Fruit fly (Drosophila melanogaster) whole organism, embryonic: Measurements from ENCODE around the gene Doa.

Experiments
- Abd-B ChIP-seq: fragments of 200-800 bp; sonication (Bioruptor generic); optimal IDR thresholded peaks from 2 replicates; lab custom pipeline; 2018; ENCODE audit warnings: missing biosample characterization, mild to moderate bottlenecking, missing genetic modification characterization, moderate library complexity
- CG10366 ChIP-seq: fragments of 200-800 bp; sonication (Bioruptor generic); IDR thresholded peaks from 2 replicates; pipeline ENCODE4 v1.3.6; 2022; ENCODE audit warnings: missing biosample characterization, missing genetic modification characterization
- CG10979 ChIP-seq: fragments of 200-800 bp; sonication (Bioruptor generic); optimal IDR thresholded peaks from 2 replicates; lab custom pipeline; 2018; ENCODE audit warnings: missing biosample characterization, mild to moderate bottlenecking, missing genetic modification characterization, moderate library complexity
- CG11247 ChIP-seq: fragments of 200-800 bp; sonication (Bioruptor generic); IDR thresholded peaks from 2 replicates; pipeline ENCODE4 v1.3.6; 2022; ENCODE audit warnings: missing biosample characterization, missing genetic modification characterization
- CG11560 ChIP-seq: fragments of 200-800 bp; sonication (Bioruptor generic); IDR thresholded peaks from 3 replicates; pipeline ENCODE4 v1.3.6; 2022; ENCODE audit warnings: missing biosample characterization, missing genetic modification characterization
- CG12104 ChIP-seq: fragments of 200-800 bp; sonication (Bioruptor generic); optimal IDR thresholded peaks from 3 replicates; lab custom pipeline; 2016; ENCODE audit warnings: missing biosample characterization, missing genetic modification characterization
- CG12155 ChIP-seq: fragments of 200-800 bp; sonication (Bioruptor generic); optimal IDR thresholded peaks from 3 replicates; lab custom pipeline; 2016; ENCODE audit warnings: missing biosample characterization, missing genetic modification characterization
- CG16813 ChIP-seq: fragments of 200-800 bp; sonication (Bioruptor generic); IDR thresholded peaks from 3 replicates; pipeline ENCODE4 v1.3.6; 2022; ENCODE audit warnings: missing biosample characterization, missing genetic modification characterization; ENCODE audit not compliant: partially characterized antibody
- CG18011 ChIP-seq: fragments of 200-800 bp; sonication (Bioruptor generic); optimal IDR thresholded peaks from 2 replicates; lab custom pipeline; 2017; ENCODE audit warnings: missing biosample characterization, missing genetic modification characterization, mild to moderate bottlenecking, moderate library complexity, missing genotype
- CG2199 ChIP-seq: fragments of 200-800 bp; sonication (Bioruptor generic); IDR thresholded peaks from 3 replicates; pipeline ENCODE4 v1.3.6; 2022; ENCODE audit warnings: missing biosample characterization, missing genetic modification characterization
- CG30431 ChIP-seq: fragments of 200-800 bp; sonication (Bioruptor generic); optimal IDR thresholded peaks from 2 replicates; lab custom pipeline; 2017; ENCODE audit warnings: missing biosample characterization, missing genetic modification characterization
- CG6175 ChIP-seq: fragments of 200-800 bp; sonication (Bioruptor generic); IDR thresholded peaks from 3 replicates; pipeline ENCODE4 v1.3.6; 2022; ENCODE audit warnings: missing biosample characterization, missing genetic modification characterization
- CG6689 ChIP-seq: fragments of 200-800 bp; sonication (Bioruptor generic); IDR thresholded peaks from 2 replicates; pipeline ENCODE4 v1.3.6; 2022; ENCODE audit warnings: missing biosample characterization, missing genetic modification characterization
- CG7271 ChIP-seq: fragments of 200-800 bp; sonication (Bioruptor generic); optimal IDR thresholded peaks from 2 replicates; lab custom pipeline; 2018; ENCODE audit warnings: missing biosample characterization, mild to moderate bottlenecking, missing genetic modification characterization, moderate library complexity
- CG7786 ChIP-seq: fragments of 200-800 bp; sonication (Bioruptor generic); optimal IDR thresholded peaks from 2 replicates; lab custom pipeline; 2016; ENCODE audit warnings: missing biosample characterization, missing genetic modification characterization
- CG7928 ChIP-seq: fragments of 200-800 bp; sonication (Bioruptor generic); optimal IDR thresholded peaks from 2 replicates; lab custom pipeline; 2017; ENCODE audit warnings: missing biosample characterization, mild to moderate bottlenecking, missing genetic modification characterization
- CG8924 ChIP-seq: fragments of 200-800 bp; optimal IDR thresholded peaks from 3 replicates; lab custom pipeline; 2019; ENCODE audit warnings: missing biosample characterization, mild to moderate bottlenecking, missing genetic modification characterization, moderate library complexity
- CTCF ChIP-seq: fragments of 200-800 bp; sonication (Bioruptor generic); optimal IDR thresholded peaks from 2 replicates; lab custom pipeline; 2017; ENCODE audit warnings: missing biosample characterization, mild to moderate bottlenecking, missing genetic modification characterization, moderate library complexity
- Chrac-16 ChIP-seq: fragments of 200-800 bp; sonication (Bioruptor generic); optimal IDR thresholded peaks from 3 replicates; lab custom pipeline; 2016; ENCODE audit warnings: missing biosample characterization, missing genetic modification characterization
- CrebB ChIP-seq: fragments of 200-800 bp; sonication (Bioruptor generic); optimal IDR thresholded peaks from 3 replicates; lab custom pipeline; 2018; ENCODE audit warnings: missing biosample characterization, mild to moderate bottlenecking, missing genetic modification characterization
- Ets97D ChIP-seq: fragments of 200-800 bp; sonication (Bioruptor generic); optimal IDR thresholded peaks from 3 replicates; lab custom pipeline; 2016; ENCODE audit warnings: missing biosample characterization, missing genetic modification characterization
- Gsc ChIP-seq: fragments of 200-800 bp; sonication (Bioruptor generic); IDR thresholded peaks from 2 replicates; pipeline ENCODE4 v1.3.6; 2022; ENCODE audit warnings: missing biosample characterization, missing genetic modification characterization
- H2.0 ChIP-seq: fragments of 200-800 bp; sonication (Bioruptor generic); IDR thresholded peaks from 2 replicates; pipeline ENCODE4 v1.3.6; 2022; ENCODE audit warnings: missing biosample characterization, missing genetic modification characterization
- Hand ChIP-seq: fragments of 200-800 bp; sonication (Bioruptor generic); optimal IDR thresholded peaks from 2 replicates; lab custom pipeline; 2017; ENCODE audit warnings: mild to moderate bottlenecking, missing biosample characterization, missing genetic modification reagents, missing genetic modification characterization
- Hmx ChIP-seq: fragments of 200-800 bp; sonication (Bioruptor generic); optimal IDR thresholded peaks from 2 replicates; lab custom pipeline; 2016; ENCODE audit warnings: missing biosample characterization, missing genetic modification characterization
- Hr51 ChIP-seq, 2 experiments: fragments of 200-800 bp; sonication (Bioruptor generic); optimal IDR thresholded peaks; 2 replicates in 1 of 2; 3 replicates in 1 of 2; lab custom pipeline; 2016 to 2018; ENCODE audit warnings: missing biosample characterization in 2 of 2, missing genetic modification characterization in 2 of 2, mild to moderate bottlenecking in 1 of 2, moderate library complexity in 1 of 2
- MTF-1 ChIP-seq: fragments of 200-800 bp; sonication (Bioruptor generic); optimal IDR thresholded peaks from 2 replicates; lab custom pipeline; 2018; ENCODE audit warnings: missing biosample characterization, mild to moderate bottlenecking, missing genetic modification characterization, borderline replicate concordance
- Nf-YC ChIP-seq: fragments of 200-800 bp; optimal IDR thresholded peaks from 3 replicates; lab custom pipeline; 2019; ENCODE audit warnings: missing biosample characterization, mild to moderate bottlenecking, missing genetic modification characterization, moderate library complexity
- Ssrp ChIP-seq: fragments of 200-800 bp; sonication (Bioruptor generic); optimal IDR thresholded peaks from 2 replicates; lab custom pipeline; 2018; ENCODE audit warnings: missing biosample characterization, mild to moderate bottlenecking, missing genetic modification characterization, moderate library complexity
- Tbp ChIP-seq: fragments of >200 bp; optimal IDR thresholded peaks from 2 replicates; lab custom pipeline; 2018; ENCODE audit warnings: missing biosample characterization, missing genetic modification characterization
- Trl ChIP-seq, 3 experiments: fragments of >200 bp in 2 of 3; fragments of 200-800 bp in 1 of 3; sonication (Bioruptor generic) in 1 of 3; optimal IDR thresholded peaks; 2 replicates in 1 of 3; 3 replicates in 2 of 3; lab custom pipeline; 2016 to 2017; ENCODE audit warnings: missing biosample characterization in 1 of 3, missing genetic modification characterization in 1 of 3
- Xrp1 ChIP-seq: fragments of 200-800 bp; sonication (Bioruptor generic); IDR thresholded peaks from 2 replicates; pipeline ENCODE4 v1.3.6; 2022; ENCODE audit warnings: missing biosample characterization, missing genetic modification characterization
- amos ChIP-seq: fragments of 200-800 bp; sonication (Bioruptor generic); IDR thresholded peaks from 2 replicates; pipeline ENCODE4 v1.3.6; 2022; ENCODE audit warnings: missing biosample characterization, missing genetic modification characterization; ENCODE audit not compliant: partially characterized antibody
- croc ChIP-seq: fragments of 200-800 bp; sonication (Bioruptor generic); conservative IDR thresholded peaks from 3 replicates; pipeline ENCODE4 v1.3.6; 2022; ENCODE audit warnings: missing biosample characterization, missing genetic modification characterization
- crol ChIP-seq: fragments of 200-800 bp; sonication (Bioruptor generic); IDR thresholded peaks from 2 replicates; pipeline ENCODE4 v1.3.6; 2022; ENCODE audit warnings: missing biosample characterization, missing genetic modification characterization
- da ChIP-seq: fragments of 200-800 bp; sonication (Bioruptor generic); optimal IDR thresholded peaks from 2 replicates; lab custom pipeline; 2016; ENCODE audit warnings: missing biosample characterization, missing genetic modification characterization
- fd64A ChIP-seq: fragments of 200-800 bp; sonication (Bioruptor generic); optimal IDR thresholded peaks from 3 replicates; lab custom pipeline; 2018; ENCODE audit warnings: missing biosample characterization, mild to moderate bottlenecking, missing genetic modification characterization
- ken ChIP-seq: fragments of 200-800 bp; sonication (Bioruptor generic); IDR thresholded peaks from 3 replicates; pipeline ENCODE4 v1.3.6; 2022; ENCODE audit warnings: missing biosample characterization, missing genetic modification characterization
- mirr ChIP-seq: fragments of 200-800 bp; sonication (Bioruptor generic); optimal IDR thresholded peaks from 3 replicates; lab custom pipeline; 2018; ENCODE audit warnings: missing biosample characterization, mild to moderate bottlenecking, missing genetic modification characterization
- nerfin-1 ChIP-seq: fragments of 200-800 bp; sonication (Bioruptor generic); optimal IDR thresholded peaks from 3 replicates; lab custom pipeline; 2019; ENCODE audit warnings: missing biosample characterization, mild to moderate bottlenecking, missing genetic modification characterization, moderate library complexity
- pnt ChIP-seq: fragments of 200-800 bp; sonication (Bioruptor generic); optimal IDR thresholded peaks from 3 replicates; lab custom pipeline; 2016; ENCODE audit warnings: missing biosample characterization, missing genetic modification characterization
- run ChIP-seq: fragments of 200-800 bp; sonication (Bioruptor generic); optimal IDR thresholded peaks from 3 replicates; lab custom pipeline; 2018; ENCODE audit warnings: missing biosample characterization, mild to moderate bottlenecking, missing genetic modification characterization
- sc ChIP-seq, 3 experiments: fragments of >200 bp in 2 of 3; fragments of 200-800 bp in 1 of 3; sonication (Bioruptor generic) in 1 of 3; optimal IDR thresholded peaks; 2 replicates in 2 of 3; 3 replicates in 1 of 3; lab custom pipeline; 2017; ENCODE audit warnings: mild to moderate bottlenecking in 1 of 3, missing biosample characterization in 1 of 3, missing genetic modification characterization in 1 of 3, missing genetic modification reagents in 1 of 3
- slou ChIP-seq: fragments of 200-800 bp; sonication (Bioruptor generic); optimal IDR thresholded peaks from 3 replicates; lab custom pipeline; 2016; ENCODE audit warnings: missing biosample characterization, missing genetic modification characterization
- sr ChIP-seq: fragments of 200-800 bp; sonication (Bioruptor generic); IDR thresholded peaks from 3 replicates; pipeline ENCODE4 v1.3.6; 2022; ENCODE audit warnings: missing biosample characterization, missing genetic modification characterization
- trem ChIP-seq: fragments of 200-800 bp; optimal IDR thresholded peaks from 3 replicates; lab custom pipeline; 2019; ENCODE audit warnings: missing biosample characterization, mild to moderate bottlenecking, missing genetic modification characterization, moderate library complexity
- ttk ChIP-seq: fragments of 200-800 bp; sonication (Bioruptor generic); IDR thresholded peaks from 2 replicates; pipeline ENCODE4 v2.1.2; 2022; ENCODE audit warnings: missing biosample characterization, missing genetic modification characterization
- usp ChIP-seq: fragments of >200 bp; optimal IDR thresholded peaks from 2 replicates; lab custom pipeline; 2017; ENCODE audit warnings: missing biosample characterization, missing genetic modification characterization
- vfl ChIP-seq: fragments of 200-800 bp; sonication (Bioruptor generic); optimal IDR thresholded peaks from 2 replicates; lab custom pipeline; 2016; ENCODE audit warnings: missing biosample characterization, missing genetic modification characterization
- vvl ChIP-seq: fragments of 200-800 bp; sonication (Bioruptor generic); IDR thresholded peaks from 2 replicates; pipeline ENCODE4 v1.3.6; 2022; ENCODE audit warnings: missing biosample characterization, missing genetic modification characterization

The Doa gene

dm6 chr3R:28857287-28858024 is 30.4 kb upstream of the Doa start (continued):
- TF ChIP-seq MTF-1 (GFP tag; lab: Kevin White, UChicago) (no peak), Hand (no peak), CG30431 (GFP tag; lab: Kevin White, UChicago) (peak; percentile 25), CTCF (GFP tag; lab: Kevin White, UChicago) (no peak), da (no peak), nerfin-1 (no peak), CG12104 (no peak), CG16813 (GFP tag; lab: Robert Waterston, UW) (no peak), ttk (GFP tag; lab: Robert Waterston, UW) (peak; percentile 51), CG6175 (no peak), CG10366 (peak; percentile 38), fd64A (GFP tag; lab: Kevin White, UChicago) (peak; percentile 33), trem (tag; lab: Kevin White, UChicago) (no peak), CG7928 (no peak), CG7786 (GFP tag; lab: Kevin White, UChicago) (peak; percentile 28), amos (GFP tag; lab: Robert Waterston, UW) (no peak), slou (no peak), CG8924 (tag; lab: Kevin White, UChicago) (peak; percentile 42), Hmx (GFP tag; lab: Kevin White, UChicago) (no peak), sr (GFP tag; lab: Robert Waterston, UW) (no peak), vvl (GFP tag; lab: Robert Waterston, UW) (peak; percentile 34; the same call in 1 of the 2 replicates), vfl (GFP tag; lab: Kevin White, UChicago) (no peak), sc (optimal IDR thresholded peaks at IDR 0.05; lab: Kevin White, UChicago) (no peak), sc (GFP tag; optimal IDR thresholded peaks at IDR 0.05; lab: Kevin White, UChicago) (peak; percentile 2), Abd-B (GFP tag; lab: Kevin White, UChicago) (no peak), usp (GFP tag; lab: Kevin White, UChicago) (no peak), CG11247 (no peak), CG6689 (peak; percentile 52), Xrp1 (GFP tag; lab: Robert Waterston, UW) (peak; percentile 63), CrebB (no peak), run (tag; lab: Kevin White, UChicago) (no peak), H2.0 (peak; percentile 60), ken (GFP tag; lab: Robert Waterston, UW) (peak; percentile 57; the same call in 1 of the 3 replicates), pnt (GFP tag; lab: Kevin White, UChicago) (peak; percentile 35), croc (GFP tag; lab: Robert Waterston, UW) (no peak), Gsc (GFP tag; lab: Robert Waterston, UW) (no peak), CG10979 (tag; lab: Kevin White, UChicago) (peak; percentile 60), CG12155 (GFP tag; lab: Kevin White, UChicago) (no peak), Ets97D (GFP tag; lab: Kevin White, UChicago) (no peak), CG7271 (tag; lab: Kevin White, UChicago) (no peak), crol (GFP tag; lab: Robert Waterston, UW) (no peak; the same call in 1 of the 2 replicates), Ssrp (tag; lab: Kevin White, UChicago) (peak; percentile 42), Nf-YC (tag; lab: Kevin White, UChicago) (no peak), Hr51 (GFP tag; optimal IDR thresholded peaks at IDR 0.05; lab: Kevin White, UChicago) (peak in 1 of 2 experiments; percentile 50), mirr (no peak), Chrac-16 (GFP tag; lab: Kevin White, UChicago) (peak; percentile 6), Tbp (GFP tag; lab: Kevin White, UChicago) (no peak), CG18011 (GFP tag; lab: Kevin White, UChicago) (no peak), CG2199 (GFP tag; lab: Robert Waterston, UW) (no peak; the same call in 2 of the 3 replicates), Trl (optimal IDR thresholded peaks at IDR 0.05; lab: Kevin White, UChicago) (no peak), Trl (GFP tag; optimal IDR thresholded peaks at IDR 0.05; lab: Kevin White, UChicago) (peak; percentile 35), CG11560 (tag; lab: Robert Waterston, UW) (peak; percentile 36; the same call in 1 of the 3 replicates)
